Fruit fly (Drosophila melanogaster): ENCODE results near the gene Act5C.

Act5C gene

DNA sequence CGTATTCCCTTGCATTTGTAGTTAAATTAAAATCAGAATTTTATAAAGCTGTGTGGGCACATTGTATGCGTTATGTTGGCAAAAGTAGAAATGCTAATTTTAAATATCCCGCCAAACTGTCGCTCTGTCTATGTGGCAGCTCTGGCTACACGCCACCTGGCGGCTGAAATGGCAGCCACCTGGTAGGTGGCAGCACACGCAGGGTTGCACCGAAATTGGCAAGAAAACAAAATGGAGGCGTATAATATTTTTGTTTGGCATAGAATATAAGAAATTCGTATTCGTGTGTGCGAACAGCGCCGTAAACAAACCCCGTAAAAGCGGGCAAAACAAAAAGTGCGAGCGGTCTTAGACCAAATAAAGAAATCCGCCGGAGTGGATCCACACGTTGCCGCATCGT is 7.3 kb downstream of the Act5C start, which contains the start of gene CG12236:
CG12236 (plus strand) TSS at position 220 of the 400 bp plus-strand sequence.
- peak; percentile 13 for TF ChIP-seq Chrac-16 (GFP tag; optimal IDR thresholded peaks at IDR 0.05)
- peak; percentile 21 for TF ChIP-seq Hr3 (GFP tag; optimal IDR thresholded peaks at IDR 0.05)
- peak; percentile 14 for TF ChIP-seq CG6813 (GFP tag; optimal IDR thresholded peaks at IDR 0.05)
- no peak for TF ChIP-seq Kr (GFP tag; optimal IDR thresholded peaks at IDR 0.05)
- no peak for TF ChIP-seq ato (GFP tag; IDR thresholded peaks at IDR 0.05; ENCODE audit: partially characterized antibody)
- TF ChIP-seq PHDP (tag; optimal IDR thresholded peaks at IDR 0.05), result no peak
- no peak for TF ChIP-seq cato (GFP tag; optimal IDR thresholded peaks at IDR 0.05; ENCODE audit: borderline replicate concordance)
- peak; percentile 71; the same call in 2 of the 3 replicates for TF ChIP-seq Dbx (GFP tag; IDR thresholded peaks at IDR 0.05)
- no peak for TF ChIP-seq sim (GFP tag; IDR thresholded peaks at IDR 0.05)
- TF ChIP-seq Hey (tag; optimal IDR thresholded peaks at IDR 0.05), result no peak
- TF ChIP-seq fu2 (GFP tag; optimal IDR thresholded peaks at IDR 0.05), result no peak
- TF ChIP-seq MESR4 (GFP tag; optimal IDR thresholded peaks at IDR 0.05), result peak; percentile 90
- no peak for TF ChIP-seq CG8478 (optimal IDR thresholded peaks at IDR 0.05)
- TF ChIP-seq scrt (GFP tag; optimal IDR thresholded peaks at IDR 0.05), result no peak
- TF ChIP-seq CG5953 (GFP tag; IDR thresholded peaks at IDR 0.05), result no peak
- TF ChIP-seq CG3065 (GFP tag; optimal IDR thresholded peaks at IDR 0.05), result no peak
- TF ChIP-seq Rx (GFP tag; IDR thresholded peaks at IDR 0.05), result no peak
- no peak for TF ChIP-seq CG14050 (GFP tag; IDR thresholded peaks at IDR 0.05)
- peak; percentile 40 for TF ChIP-seq gcm2 (GFP tag; optimal IDR thresholded peaks at IDR 0.05)
- TF ChIP-seq ind (GFP tag; optimal IDR thresholded peaks at IDR 0.05), result peak; percentile 31
- TF ChIP-seq ewg (GFP tag; optimal IDR thresholded peaks at IDR 0.05), result peak; percentile 34
- no peak for TF ChIP-seq wek (GFP tag; optimal IDR thresholded peaks at IDR 0.05)
- peak; percentile 25 for TF ChIP-seq maf-S (GFP tag; optimal IDR thresholded peaks at IDR 0.05)
- TF ChIP-seq CG1233 (GFP tag; optimal IDR thresholded peaks at IDR 0.05), result peak; percentile 23
- peak; percentile 71 for TF ChIP-seq Hmr (GFP tag; optimal IDR thresholded peaks at IDR 0.05)
- no peak for TF ChIP-seq pan (optimal IDR thresholded peaks at IDR 0.05)
- peak in 1 of 2 experiments; percentile 19 for TF ChIP-seq pan (GFP tag; optimal IDR thresholded peaks at IDR 0.05 in 1 of 2, IDR thresholded peaks at IDR 0.05 in 1 of 2)
- TF ChIP-seq pho (GFP tag; optimal IDR thresholded peaks at IDR 0.05), result peak; percentile 45
- peak; percentile 85 for TF ChIP-seq sens (GFP tag)
- TF ChIP-seq CG2875 (GFP tag; optimal IDR thresholded peaks at IDR 0.05), result no peak
- TF ChIP-seq CG7372 (GFP tag; IDR thresholded peaks at IDR 0.05), result no peak
- TF ChIP-seq fd64A (GFP tag; optimal IDR thresholded peaks at IDR 0.05), result no peak
- no peak for TF ChIP-seq CG13123 (GFP tag; optimal IDR thresholded peaks at IDR 0.05)
- TF ChIP-seq Dek (tag; optimal IDR thresholded peaks at IDR 0.05), result peak; percentile 38
- TF ChIP-seq CG6654 (GFP tag; optimal IDR thresholded peaks at IDR 0.05), result no peak
- 0 out of 2 replicates have a peak, but pooled peaks have one; percentile 14 for TF ChIP-seq stc (GFP tag; IDR thresholded peaks at IDR 0.05)
- no peak for TF ChIP-seq ab (GFP tag; optimal IDR thresholded peaks at IDR 0.05)
- peak; percentile 20 for TF ChIP-seq ERR (GFP tag; optimal IDR thresholded peaks at IDR 0.05)
- TF ChIP-seq CG13296 (GFP tag; optimal IDR thresholded peaks at IDR 0.05), result no peak
- TF ChIP-seq CG2202 (tag; optimal IDR thresholded peaks at IDR 0.05), result no peak
- TF ChIP-seq cad (GFP tag; optimal IDR thresholded peaks at IDR 0.05), result no peak
- no peak for TF ChIP-seq gem (tag; optimal IDR thresholded peaks at IDR 0.05)
- peak; percentile 65 for TF ChIP-seq CoRest (tag; optimal IDR thresholded peaks at IDR 0.05)
- TF ChIP-seq sd (tag; optimal IDR thresholded peaks at IDR 0.05), result peak; percentile 53
- TF ChIP-seq CG8290 (GFP tag; optimal IDR thresholded peaks at IDR 0.05), result peak; percentile 75
- peak in 1 of 2 experiments; percentile 83 for TF ChIP-seq CG8290 (tag; optimal IDR thresholded peaks at IDR 0.05)
- TF ChIP-seq H15 (GFP tag; IDR thresholded peaks at IDR 0.05), result no peak
- TF ChIP-seq CG6175 (GFP tag; IDR thresholded peaks at IDR 0.05), result no peak; the same call in 2 of the 3 replicates
- TF ChIP-seq tll (GFP tag; optimal IDR thresholded peaks at IDR 0.05), result no peak
- 0 out of 3 replicates have a peak, but pooled peaks have one; percentile 21 for TF ChIP-seq Optix (GFP tag; IDR thresholded peaks at IDR 0.05)
- peak; percentile 56 for TF ChIP-seq gro (GFP tag; optimal IDR thresholded peaks at IDR 0.05)
- TF ChIP-seq CG10565 (GFP tag; optimal IDR thresholded peaks at IDR 0.05), result no peak

Data from whole organism, embryonic.